Worm (Caenorhabditis elegans) whole organism, young adult: ENCODE results near the gene gplb-1.

Experiments used
- B0019.2 ChIP-seq: fragments of 200-800 bp; sonication (Bioruptor generic); conservative IDR thresholded peaks from 2 replicates; pipeline ENCODE4 v1.3.6; 2022; ENCODE audit warnings: missing genetic modification reagents, missing genetic modification characterization, missing compliant biosample characterization
- B0261.1 ChIP-seq: sonication (generic microtip); optimal IDR thresholded peaks from 2 replicates; lab custom pipeline; 2016; ENCODE audit warnings: mild to moderate bottlenecking, missing genetic modification characterization, moderate library complexity, missing compliant biosample characterization
- F37B4.10 ChIP-seq: fragments of 200-800 bp; sonication (Bioruptor generic); IDR thresholded peaks from 2 replicates; pipeline ENCODE4 v1.3.6; 2022; ENCODE audit warnings: missing genetic modification characterization, missing compliant biosample characterization
- F39B2.1 ChIP-seq: fragments of 200-800 bp; sonication (Bioruptor generic); IDR thresholded peaks from 2 replicates; pipeline ENCODE4 v1.3.6; 2022; ENCODE audit warnings: missing genetic modification reagents, missing genetic modification characterization, missing compliant biosample characterization
- K12H6.12 ChIP-seq: fragments of 200-800 bp; sonication (Bioruptor generic); optimal IDR thresholded peaks from 2 replicates; lab custom pipeline; 2018; ENCODE audit warnings: mild to moderate bottlenecking, missing genetic modification characterization, missing compliant biosample characterization
- T26A5.8 ChIP-seq: sonication (generic microtip); optimal IDR thresholded peaks from 2 replicates; lab custom pipeline; 2016; ENCODE audit warnings: missing genetic modification characterization, missing compliant biosample characterization
- Y95B8A.8 ChIP-seq: fragments of 200-800 bp; sonication (Bioruptor generic); IDR thresholded peaks from 2 replicates; pipeline ENCODE4 v1.3.6; 2022; ENCODE audit warnings: missing genetic modification reagents, missing genetic modification characterization, missing compliant biosample characterization
- akir-1 ChIP-seq: fragments of 200-800 bp; sonication (Bioruptor generic); optimal IDR thresholded peaks from 2 replicates; lab custom pipeline; 2018; ENCODE audit warnings: mild to moderate bottlenecking, missing genetic modification characterization, moderate library complexity, missing compliant biosample characterization
- aptf-2 ChIP-seq: fragments of 200-800 bp; sonication (Bioruptor generic); conservative IDR thresholded peaks from 2 replicates; pipeline ENCODE4 v1.3.6; 2022; ENCODE audit warnings: missing genetic modification reagents, missing genetic modification characterization, missing compliant biosample characterization
- atf-7 ChIP-seq: sonication (generic microtip); optimal IDR thresholded peaks from 2 replicates; lab custom pipeline; 2017; ENCODE audit warnings: mild to moderate bottlenecking, missing genetic modification characterization, missing compliant biosample characterization
- attf-6 ChIP-seq: fragments of 200-800 bp; sonication (Bioruptor generic); IDR thresholded peaks from 2 replicates; pipeline ENCODE4 v1.3.6; 2022; ENCODE audit warnings: missing genetic modification reagents, missing genetic modification characterization, missing compliant biosample characterization
- bed-1 ChIP-seq: fragments of 200-800 bp; sonication (Bioruptor generic); IDR thresholded peaks from 2 replicates; pipeline ENCODE4 v1.3.6; 2022; ENCODE audit warnings: missing genetic modification reagents, missing genetic modification characterization, missing compliant biosample characterization
- bed-2 ChIP-seq: fragments of 200-800 bp; sonication (Bioruptor generic); IDR thresholded peaks from 2 replicates; pipeline ENCODE4 v1.3.6; 2022; ENCODE audit warnings: missing genetic modification reagents, missing genetic modification characterization, missing compliant biosample characterization
- ccch-3 ChIP-seq: fragments of 200-800 bp; sonication (Bioruptor generic); optimal IDR thresholded peaks from 2 replicates; lab custom pipeline; 2018; ENCODE audit warnings: mild to moderate bottlenecking, missing genetic modification characterization, missing compliant biosample characterization
- cebp-2 ChIP-seq: fragments of 200-800 bp; sonication (Bioruptor generic); IDR thresholded peaks from 2 replicates; pipeline ENCODE4 v1.3.6; 2022; ENCODE audit warnings: missing genetic modification characterization, missing compliant biosample characterization
- dpl-1 ChIP-seq: fragments of 150-350 bp; optimal IDR thresholded peaks from 2 replicates; lab custom pipeline; 2014; ENCODE audit warnings: missing biosample characterization, missing genetic modification reagents, missing genetic modification characterization
- efl-1 ChIP-seq: fragments of 150-350 bp; optimal IDR thresholded peaks from 2 replicates; lab custom pipeline; 2014; ENCODE audit warnings: missing biosample characterization, missing genetic modification reagents, missing genetic modification characterization
- egl-18 ChIP-seq: fragments of 200-800 bp; sonication (Bioruptor generic); IDR thresholded peaks from 2 replicates; pipeline ENCODE4 v1.3.6; 2022; ENCODE audit warnings: missing genetic modification reagents, missing genetic modification characterization, missing compliant biosample characterization
- egl-44 ChIP-seq: fragments of 200-800 bp; sonication (Bioruptor generic); IDR thresholded peaks from 2 replicates; pipeline ENCODE4 v1.3.6; 2022; ENCODE audit warnings: missing genetic modification reagents, missing genetic modification characterization, missing compliant biosample characterization
- egrh-3 ChIP-seq: fragments of 200-800 bp; sonication (Bioruptor generic); IDR thresholded peaks from 2 replicates; pipeline ENCODE4 v1.3.6; 2022; ENCODE audit warnings: missing genetic modification reagents, missing genetic modification characterization, missing compliant biosample characterization
- ekl-4 ChIP-seq: fragments of 200-800 bp; sonication (Bioruptor generic); IDR thresholded peaks from 2 replicates; pipeline ENCODE4 v1.3.6; 2022; ENCODE audit warnings: missing genetic modification reagents, missing genetic modification characterization, missing compliant biosample characterization
- him-1 ChIP-seq: sonication (generic microtip); optimal IDR thresholded peaks from 2 replicates; lab custom pipeline; 2016; ENCODE audit warnings: missing genotype, missing genetic modification reagents, missing genetic modification characterization, missing compliant biosample characterization
- hlh-26 ChIP-seq: fragments of 200-800 bp; sonication (Bioruptor generic); conservative IDR thresholded peaks from 2 replicates; pipeline ENCODE4 v1.3.6; 2022; ENCODE audit warnings: missing genetic modification reagents, missing genetic modification characterization, missing compliant biosample characterization
- hmg-1.2 ChIP-seq: fragments of 200-800 bp; sonication (Bioruptor generic); IDR thresholded peaks from 2 replicates; pipeline ENCODE4 v1.3.6; 2022; ENCODE audit warnings: missing genetic modification reagents, missing genetic modification characterization, missing compliant biosample characterization
- hmg-20 ChIP-seq: fragments of 200-800 bp; sonication (Bioruptor generic); IDR thresholded peaks from 2 replicates; pipeline ENCODE4 v1.3.6; 2022; ENCODE audit warnings: missing genetic modification reagents, missing genetic modification characterization, missing compliant biosample characterization
- hsf-1 ChIP-seq: fragments of 200-800 bp; sonication (Bioruptor generic); IDR thresholded peaks from 2 replicates; pipeline ENCODE4 v1.3.6; 2022; ENCODE audit warnings: missing genetic modification reagents, missing genetic modification characterization, missing compliant biosample characterization
- lag-1 ChIP-seq: fragments of 200-800 bp; sonication (Bioruptor generic); IDR thresholded peaks from 2 replicates; pipeline ENCODE4 v1.3.6; 2022; ENCODE audit warnings: missing genetic modification reagents, missing genetic modification characterization, missing compliant biosample characterization
- let-526 ChIP-seq: fragments of 200-800 bp; sonication (Bioruptor generic); IDR thresholded peaks from 2 replicates; pipeline ENCODE4 v1.3.6; 2022; ENCODE audit warnings: missing genetic modification reagents, missing genetic modification characterization, missing compliant biosample characterization
- lin-54 ChIP-seq: fragments of 200-800 bp; sonication (Bioruptor generic); optimal IDR thresholded peaks from 2 replicates; lab custom pipeline; 2018; ENCODE audit warnings: mild to moderate bottlenecking, missing genetic modification characterization, missing compliant biosample characterization
- lsl-1 ChIP-seq: fragments of 200-800 bp; sonication (Bioruptor generic); optimal IDR thresholded peaks from 2 replicates; lab custom pipeline; 2018; ENCODE audit warnings: mild to moderate bottlenecking, missing genetic modification characterization, moderate library complexity, missing compliant biosample characterization
- madf-10 ChIP-seq: sonication (generic microtip); optimal IDR thresholded peaks from 2 replicates; lab custom pipeline; 2016; ENCODE audit warnings: mild to moderate bottlenecking, missing genetic modification characterization, missing compliant biosample characterization
- madf-8 ChIP-seq: fragments of 200-800 bp; sonication (Bioruptor generic); conservative IDR thresholded peaks from 2 replicates; pipeline ENCODE4 v1.3.6; 2022; ENCODE audit warnings: missing genetic modification reagents, missing genetic modification characterization, missing compliant biosample characterization
- mcd-1 ChIP-seq: fragments of 200-800 bp; sonication (Bioruptor generic); IDR thresholded peaks from 2 replicates; pipeline ENCODE4 v1.3.6; 2022; ENCODE audit warnings: missing genetic modification reagents, missing genetic modification characterization, missing compliant biosample characterization
- mel-28 ChIP-seq: sonication (generic microtip); optimal IDR thresholded peaks from 2 replicates; lab custom pipeline; 2016; ENCODE audit warnings: borderline replicate concordance, mild to moderate bottlenecking, missing genetic modification characterization, missing compliant biosample characterization
- nfya-1 ChIP-seq: sonication (generic microtip); optimal IDR thresholded peaks from 2 replicates; lab custom pipeline; 2017; ENCODE audit warnings: antibody characterized with exemption, missing compliant biosample characterization, missing genetic modification characterization, borderline replicate concordance; ENCODE audit not compliant: insufficient read depth
- nhr-179 ChIP-seq: sonication (generic microtip); optimal IDR thresholded peaks from 2 replicates; lab custom pipeline; 2016; ENCODE audit warnings: mild to moderate bottlenecking, missing genetic modification characterization, missing compliant biosample characterization
- nhr-27 ChIP-seq: fragments of 200-800 bp; sonication (Bioruptor generic); optimal IDR thresholded peaks from 2 replicates; lab custom pipeline; 2018; ENCODE audit warnings: mild to moderate bottlenecking, missing genetic modification characterization, moderate library complexity, missing compliant biosample characterization
- rcor-1 ChIP-seq: fragments of 200-800 bp; sonication (Bioruptor generic); IDR thresholded peaks from 2 replicates; pipeline ENCODE4 v1.3.6; 2022; ENCODE audit warnings: missing genetic modification reagents, missing genetic modification characterization, missing compliant biosample characterization
- snpc-1.1 ChIP-seq: sonication (generic microtip); optimal IDR thresholded peaks from 2 replicates; lab custom pipeline; 2017; ENCODE audit warnings: missing genetic modification characterization, mild to moderate bottlenecking, missing compliant biosample characterization, antibody characterized with exemption, moderate library complexity, missing genotype, missing genetic modification reagents; ENCODE audit not compliant: insufficient read depth
- snpc-1.3 ChIP-seq: sonication (generic microtip); optimal IDR thresholded peaks from 2 replicates; lab custom pipeline; 2017; ENCODE audit warnings: missing genetic modification characterization, mild to moderate bottlenecking, missing compliant biosample characterization, antibody characterized with exemption, moderate library complexity, missing genotype, missing genetic modification reagents; ENCODE audit not compliant: insufficient read depth
- tbp1 ChIP-seq: fragments of 200-800 bp; sonication (Bioruptor generic); optimal IDR thresholded peaks from 2 replicates; lab custom pipeline; 2018; ENCODE audit warnings: mild to moderate bottlenecking, missing genetic modification characterization, missing compliant biosample characterization
- unc-130 ChIP-seq: sonication (generic microtip); optimal IDR thresholded peaks from 2 replicates; lab custom pipeline; 2016; ENCODE audit warnings: missing genetic modification reagents, missing genetic modification characterization, missing compliant biosample characterization
- xnd-1 ChIP-seq: sonication (generic microtip); optimal IDR thresholded peaks from 2 replicates; lab custom pipeline; 2016; ENCODE audit warnings: missing genotype, missing genetic modification reagents, missing genetic modification characterization, missing compliant biosample characterization
- zfh-2 ChIP-seq: fragments of 200-800 bp; sonication (Bioruptor generic); conservative IDR thresholded peaks from 2 replicates; pipeline ENCODE4 v1.3.6; 2022; ENCODE audit warnings: missing genetic modification reagents, missing genetic modification characterization, missing compliant biosample characterization
- zim-3 ChIP-seq: sonication (generic microtip); optimal IDR thresholded peaks from 2 replicates; lab custom pipeline; 2017; ENCODE audit warnings: mild to moderate bottlenecking, missing genetic modification characterization, moderate library complexity, missing compliant biosample characterization
- ztf-18 ChIP-seq: sonication (generic microtip); optimal IDR thresholded peaks from 2 replicates; lab custom pipeline; 2016; ENCODE audit warnings: missing genotype, mild to moderate bottlenecking, missing genetic modification characterization, missing compliant biosample characterization
- ztf-25 ChIP-seq: fragments of 200-800 bp; sonication (Bioruptor generic); IDR thresholded peaks from 2 replicates; pipeline ENCODE4 v1.3.6; 2022; ENCODE audit warnings: missing genetic modification reagents, missing genetic modification characterization, missing compliant biosample characterization
- ztf-26 ChIP-seq: sonication (generic microtip); optimal IDR thresholded peaks from 2 replicates; lab custom pipeline; 2017; ENCODE audit warnings: missing genetic modification characterization, missing compliant biosample characterization
- ztf-28 ChIP-seq: fragments of 200-800 bp; sonication (Bioruptor generic); IDR thresholded peaks from 2 replicates; pipeline ENCODE4 v1.3.6; 2022; ENCODE audit warnings: missing genetic modification reagents, missing genetic modification characterization, missing compliant biosample characterization

The gplb-1 gene

ce11 chrV:8500348-8500747, 29.3 kb upstream of the gplb-1 start (continued):
- TF ChIP-seq mel-28, result peak; percentile 94
- TF ChIP-seq ccch-3, result peak; percentile 98
- peak; percentile 94 for TF ChIP-seq madf-10
- TF ChIP-seq lag-1, result peak; percentile 100
- TF ChIP-seq aptf-2 (GFP tag; lab: Robert Waterston, UW), result peak; percentile 89
- TF ChIP-seq efl-1 (GFP tag; lab: Kevin White, UChicago), result peak; percentile 64
- peak; percentile 100 for TF ChIP-seq nhr-27
- peak; percentile 97 for TF ChIP-seq F39B2.1 (GFP tag; lab: Robert Waterston, UW)
- TF ChIP-seq akir-1, result peak; percentile 95
- TF ChIP-seq cebp-2 (GFP tag; lab: Robert Waterston, UW), result peak; percentile 100
- TF ChIP-seq egrh-3 (GFP tag; lab: Robert Waterston, UW), result peak; percentile 69
- peak; percentile 93 for TF ChIP-seq bed-2 (GFP tag; lab: Robert Waterston, UW)
- no peak for TF ChIP-seq nfya-1
- peak; percentile 95 for TF ChIP-seq ztf-26 (tag; lab: Kevin White, UChicago)
- peak; percentile 97 for TF ChIP-seq egl-18
- peak; percentile 82 for TF ChIP-seq lsl-1 (GFP tag; lab: Kevin White, UChicago)
- TF ChIP-seq bed-1, result peak; percentile 99
- TF ChIP-seq snpc-1.1 (tag; lab: Kevin White, UChicago), result peak; percentile 100
- peak; percentile 100 for TF ChIP-seq zim-3 (tag; lab: Kevin White, UChicago)
- peak; percentile 97 for TF ChIP-seq lin-54
- peak; percentile 89 for TF ChIP-seq ztf-18 (tag; lab: Kevin White, UChicago)
- TF ChIP-seq Y95B8A.8 (GFP tag; lab: Robert Waterston, UW), result peak; percentile 99
- peak; percentile 99 for TF ChIP-seq B0261.1 (tag; lab: Kevin White, UChicago)
- TF ChIP-seq zfh-2 (GFP tag; lab: Robert Waterston, UW), result no peak
- TF ChIP-seq atf-7 (tag; lab: Kevin White, UChicago), result peak; percentile 98
- TF ChIP-seq hmg-1.2 (GFP tag; lab: Robert Waterston, UW), result peak; percentile 99
- peak; percentile 100 for TF ChIP-seq ztf-25 (GFP tag; lab: Robert Waterston, UW)
- peak; percentile 98 for TF ChIP-seq hmg-20 (GFP tag; lab: Robert Waterston, UW)
- TF ChIP-seq B0019.2 (GFP tag; lab: Robert Waterston, UW), result peak; percentile 92
- TF ChIP-seq xnd-1 (tag; lab: Kevin White, UChicago), result peak; percentile 79
- peak; percentile 98 for TF ChIP-seq ztf-28
- TF ChIP-seq attf-6 (GFP tag; lab: Robert Waterston, UW), result peak; percentile 94
- TF ChIP-seq T26A5.8 (tag; lab: Kevin White, UChicago), result peak; percentile 100
- peak; percentile 84 for TF ChIP-seq madf-8
- TF ChIP-seq K12H6.12 (tag; lab: Kevin White, UChicago), result peak; percentile 94
- TF ChIP-seq unc-130 (GFP tag; lab: Kevin White, UChicago), result peak; percentile 96
- TF ChIP-seq tbp1 (GFP tag; lab: Kevin White, UChicago), result peak; percentile 100
- TF ChIP-seq mcd-1, result peak; percentile 93
- peak; percentile 90 for TF ChIP-seq nhr-179
- peak; percentile 93 for TF ChIP-seq hsf-1
- TF ChIP-seq egl-44 (GFP tag; lab: Robert Waterston, UW), result peak; percentile 100
- TF ChIP-seq F37B4.10 (GFP tag; lab: Robert Waterston, UW), result peak; percentile 99
- peak; percentile 98 for TF ChIP-seq rcor-1 (GFP tag; lab: Robert Waterston, UW)
- TF ChIP-seq snpc-1.3 (tag; lab: Kevin White, UChicago), result peak; percentile 98
- TF ChIP-seq him-1, result peak; percentile 100
- TF ChIP-seq hlh-26 (GFP tag; lab: Robert Waterston, UW), result peak; percentile 85
- TF ChIP-seq dpl-1, result peak; percentile 50
- TF ChIP-seq let-526 (GFP tag; lab: Robert Waterston, UW), result peak; percentile 96
- TF ChIP-seq ekl-4 (GFP tag; lab: Robert Waterston, UW), result peak; percentile 99
